Worm (Caenorhabditis elegans): ENCODE results near the gene dpy-27.
A peak's percentile ranks its signal among the peaks of the same experiment; 100 is the strongest.

dpy-27 gene

DNA sequence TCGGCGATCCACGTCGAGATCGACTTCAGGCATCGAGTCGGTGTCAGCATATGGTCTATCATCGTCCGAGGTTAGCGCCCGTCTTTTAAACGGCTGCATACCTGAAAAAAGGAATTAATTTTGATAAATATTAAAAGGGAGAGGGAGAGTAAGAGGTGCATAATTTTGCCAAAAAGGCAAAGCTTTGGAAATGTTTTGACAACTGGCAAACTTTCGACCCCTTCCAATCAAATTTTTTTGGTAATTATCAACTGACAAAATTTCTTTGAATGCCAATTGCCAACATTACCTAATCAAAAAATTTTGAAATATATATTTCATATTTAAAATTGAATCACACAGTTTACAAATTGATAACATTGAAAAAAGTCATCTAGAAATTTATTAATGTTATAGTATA lies at the start of gene dpy-27:
Gene dpy-27, minus strand, starts transcription at position 101 of the 400 bp plus-strand sequence.
- no peak for TF ChIP-seq flt-1 (GFP tag; IDR thresholded peaks at IDR 0.05)
- TF ChIP-seq med-1 (GFP tag; optimal IDR thresholded peaks at IDR 0.05; ENCODE audit: insufficient read depth): no peak
- no peak for TF ChIP-seq klf-2 (GFP tag; conservative IDR thresholded peaks at IDR 0.05)
- TF ChIP-seq ref-1 (GFP tag; conservative IDR thresholded peaks at IDR 0.05): no peak
- no peak for TF ChIP-seq ztf-23 (GFP tag; IDR thresholded peaks at IDR 0.05)
- no peak for TF ChIP-seq cog-1 (tag; optimal IDR thresholded peaks at IDR 0.05)
- no peak for TF ChIP-seq ztf-29 (GFP tag; IDR thresholded peaks at IDR 0.05)
- no peak for TF ChIP-seq tab-1 (GFP tag; IDR thresholded peaks at IDR 0.05)
- no peak for TF ChIP-seq T22C8.4 (GFP tag; IDR thresholded peaks at IDR 0.05)

DNA sequence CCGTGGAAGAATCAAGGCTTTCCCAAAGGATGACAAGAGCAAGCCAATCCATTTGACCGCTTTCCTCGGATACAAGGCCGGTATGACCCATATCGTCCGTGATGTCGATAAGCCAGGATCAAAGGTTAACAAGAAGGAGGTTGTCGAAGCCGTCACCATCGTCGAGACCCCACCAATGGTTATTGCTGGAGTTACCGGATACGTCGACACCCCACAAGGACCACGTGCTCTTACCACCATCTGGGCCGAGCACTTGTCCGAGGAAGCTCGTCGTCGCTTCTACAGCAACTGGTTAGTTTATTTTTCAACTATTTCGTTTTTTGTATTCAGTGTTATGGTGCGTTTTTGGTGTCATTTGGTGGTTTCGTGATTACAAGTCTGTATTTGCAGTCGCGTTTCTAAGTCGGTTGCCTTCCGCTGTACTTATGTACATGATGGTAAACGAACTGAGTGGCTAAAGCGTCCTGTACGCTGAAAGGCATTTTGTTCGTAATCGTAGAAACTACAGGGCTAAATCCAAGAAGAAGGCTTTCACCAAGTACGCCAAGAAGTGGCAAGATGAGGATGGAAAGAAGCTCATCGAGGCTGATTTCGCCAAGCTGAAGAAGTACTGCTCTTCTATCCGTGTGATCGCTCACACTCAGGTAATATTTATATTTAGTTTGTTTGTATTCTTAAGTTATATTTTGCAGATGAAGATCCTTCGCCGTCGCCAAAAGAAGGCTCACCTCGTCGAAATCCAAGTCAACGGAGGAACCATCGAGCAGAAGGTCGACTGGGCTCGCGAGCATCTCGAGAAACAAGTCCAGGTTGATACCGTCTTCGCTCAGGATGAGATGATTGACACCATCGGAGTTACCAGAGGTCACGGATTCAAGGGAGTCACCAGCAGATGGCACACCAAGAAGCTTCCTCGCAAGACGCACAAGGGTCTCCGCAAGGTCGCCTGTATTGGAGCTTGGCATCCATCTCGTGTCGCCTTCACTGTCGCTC lies 48.8 kb upstream of the dpy-27 start:
- no peak for TF ChIP-seq cog-1 (tag; optimal IDR thresholded peaks at IDR 0.05)
- no peak for TF ChIP-seq ref-1 (GFP tag; conservative IDR thresholded peaks at IDR 0.05)
- TF ChIP-seq med-1 (GFP tag; optimal IDR thresholded peaks at IDR 0.05; ENCODE audit: insufficient read depth): no peak
- no peak for TF ChIP-seq flt-1 (GFP tag; IDR thresholded peaks at IDR 0.05)
- TF ChIP-seq klf-2 (GFP tag; conservative IDR thresholded peaks at IDR 0.05): no peak
- TF ChIP-seq tab-1 (GFP tag; IDR thresholded peaks at IDR 0.05): no peak
- no peak for TF ChIP-seq ztf-29 (GFP tag; IDR thresholded peaks at IDR 0.05)
- no peak for TF ChIP-seq T22C8.4 (GFP tag; IDR thresholded peaks at IDR 0.05)
- TF ChIP-seq ztf-23 (GFP tag; IDR thresholded peaks at IDR 0.05): no peak

DNA sequence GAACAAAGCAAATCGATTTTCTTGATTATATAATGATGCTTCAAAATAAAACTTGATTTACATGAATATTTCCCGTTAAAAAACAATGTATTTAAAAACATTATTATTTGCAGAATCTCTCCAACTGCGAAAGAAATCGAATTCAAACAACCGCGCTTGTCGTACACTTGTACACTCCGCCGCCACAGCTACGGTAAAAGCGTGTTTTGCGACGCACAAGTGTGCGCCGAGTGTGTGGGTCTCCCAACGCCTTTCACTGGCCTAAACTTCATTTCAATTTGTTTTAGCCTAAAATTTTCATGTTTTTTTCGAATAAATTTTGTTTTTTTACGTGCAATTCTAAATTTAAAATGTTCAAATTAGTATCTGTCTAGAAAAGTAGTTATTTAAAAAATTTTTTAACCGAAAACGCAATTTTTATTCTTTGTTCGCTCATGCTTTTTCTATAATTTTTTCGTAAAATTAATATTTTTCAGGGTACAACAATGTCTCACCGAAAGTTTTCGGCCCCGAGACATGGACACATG lies 48.0 kb upstream of the dpy-27 start, which contains the start of gene rpl-3:
Gene rpl-3, plus strand, starts transcription at position 477 of the 527 bp plus-strand sequence.
- TF ChIP-seq ztf-29 (GFP tag; IDR thresholded peaks at IDR 0.05) (peak; percentile 98), ref-1 (GFP tag; conservative IDR thresholded peaks at IDR 0.05) (peak; percentile 70), med-1 (GFP tag; optimal IDR thresholded peaks at IDR 0.05; ENCODE audit: insufficient read depth) (peak; percentile 69), ztf-23 (GFP tag; IDR thresholded peaks at IDR 0.05) (peak; percentile 98), tab-1 (GFP tag; IDR thresholded peaks at IDR 0.05) (peak; percentile 88; the same call in 1 of the 2 replicates), flt-1 (GFP tag; IDR thresholded peaks at IDR 0.05) (peak; percentile 99), T22C8.4 (GFP tag; IDR thresholded peaks at IDR 0.05) (peak; percentile 96), cog-1 (tag; optimal IDR thresholded peaks at IDR 0.05) (peak; percentile 100), klf-2 (GFP tag; conservative IDR thresholded peaks at IDR 0.05) (peak; percentile 91)

DNA sequence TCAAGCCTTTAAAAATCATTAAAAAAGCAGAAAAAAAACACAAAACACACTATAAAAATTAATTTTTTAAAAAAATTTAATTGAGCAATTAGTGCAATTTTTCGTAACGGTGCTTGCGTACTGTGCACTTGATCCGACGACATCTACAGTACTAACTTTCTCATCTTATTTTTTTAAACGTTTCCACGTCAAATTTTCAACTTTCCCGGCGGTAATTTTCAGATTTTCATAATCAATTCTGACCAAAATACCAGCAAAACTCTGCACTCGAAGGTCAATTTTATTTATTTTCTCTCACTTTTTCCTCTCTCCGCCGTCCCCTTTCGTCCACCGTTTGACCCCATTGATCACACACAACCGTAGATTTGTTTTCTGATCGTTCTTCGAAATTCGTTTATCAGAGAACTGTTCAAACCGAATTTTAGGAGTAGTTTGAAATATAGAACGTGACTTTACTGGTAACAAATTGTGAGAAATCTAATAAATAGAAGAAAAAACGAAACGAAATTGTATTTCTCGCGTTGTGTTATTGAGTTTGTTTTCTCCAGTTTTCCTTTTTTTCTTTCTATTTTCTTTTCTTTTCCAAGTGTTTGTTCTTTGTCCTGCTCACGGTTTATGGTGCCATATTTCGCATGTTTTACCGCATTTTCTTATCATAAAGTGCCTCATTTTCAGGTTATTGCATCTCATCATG lies 44.5 kb upstream of the dpy-27 start, which contains the start of gene acs-19:
Gene acs-19, plus strand, starts transcription at position 676 of the 694 bp plus-strand sequence.
- TF ChIP-seq ref-1 (GFP tag; conservative IDR thresholded peaks at IDR 0.05) (no peak), ztf-23 (GFP tag; IDR thresholded peaks at IDR 0.05) (no peak), ztf-29 (GFP tag; IDR thresholded peaks at IDR 0.05) (no peak), cog-1 (tag; optimal IDR thresholded peaks at IDR 0.05) (no peak), med-1 (GFP tag; optimal IDR thresholded peaks at IDR 0.05; ENCODE audit: insufficient read depth) (no peak), klf-2 (GFP tag; conservative IDR thresholded peaks at IDR 0.05) (no peak), tab-1 (GFP tag; IDR thresholded peaks at IDR 0.05) (no peak), flt-1 (GFP tag; IDR thresholded peaks at IDR 0.05) (no peak), T22C8.4 (GFP tag; IDR thresholded peaks at IDR 0.05) (no peak)

DNA sequence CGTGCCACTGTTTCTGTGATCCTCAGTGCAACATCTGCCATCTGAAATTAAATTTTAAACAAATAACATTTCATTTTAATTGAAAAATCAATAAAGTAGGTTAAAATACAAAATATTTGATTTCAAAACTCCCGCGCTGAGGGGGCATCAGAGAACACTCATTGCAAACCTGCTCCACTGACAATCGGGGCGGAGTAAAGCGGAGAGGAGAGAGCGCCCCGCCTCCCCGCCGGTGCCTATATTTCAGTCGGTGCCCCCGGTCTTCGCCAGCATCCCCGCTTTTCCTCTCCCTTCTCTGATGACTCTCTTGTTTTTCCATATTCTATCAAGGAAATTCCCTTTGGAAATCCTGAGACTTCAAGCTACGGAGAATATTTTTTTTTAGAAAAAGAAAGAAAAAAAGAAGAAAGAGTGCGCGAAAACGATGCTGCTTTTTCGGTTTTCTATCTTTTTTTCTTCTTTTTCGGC lies 43.5 kb upstream of the dpy-27 start, which contains the start of gene brc-1:
Gene brc-1, minus strand, starts transcription at position 51 of the 468 bp plus-strand sequence.
- no peak for TF ChIP-seq klf-2 (GFP tag; conservative IDR thresholded peaks at IDR 0.05)
- no peak for TF ChIP-seq med-1 (GFP tag; optimal IDR thresholded peaks at IDR 0.05; ENCODE audit: insufficient read depth)
- TF ChIP-seq flt-1 (GFP tag; IDR thresholded peaks at IDR 0.05): peak; percentile 55; the same call in 1 of the 2 replicates
- TF ChIP-seq ref-1 (GFP tag; conservative IDR thresholded peaks at IDR 0.05): no peak
- TF ChIP-seq ztf-29 (GFP tag; IDR thresholded peaks at IDR 0.05): no peak
- peak; percentile 54; the same call in 1 of the 2 replicates for TF ChIP-seq T22C8.4 (GFP tag; IDR thresholded peaks at IDR 0.05)
- peak; percentile 71; the same call in 1 of the 2 replicates for TF ChIP-seq ztf-23 (GFP tag; IDR thresholded peaks at IDR 0.05)
- peak; percentile 42 for TF ChIP-seq cog-1 (tag; optimal IDR thresholded peaks at IDR 0.05)
- TF ChIP-seq tab-1 (GFP tag; IDR thresholded peaks at IDR 0.05): peak; percentile 29; the same call in 1 of the 2 replicates

DNA sequence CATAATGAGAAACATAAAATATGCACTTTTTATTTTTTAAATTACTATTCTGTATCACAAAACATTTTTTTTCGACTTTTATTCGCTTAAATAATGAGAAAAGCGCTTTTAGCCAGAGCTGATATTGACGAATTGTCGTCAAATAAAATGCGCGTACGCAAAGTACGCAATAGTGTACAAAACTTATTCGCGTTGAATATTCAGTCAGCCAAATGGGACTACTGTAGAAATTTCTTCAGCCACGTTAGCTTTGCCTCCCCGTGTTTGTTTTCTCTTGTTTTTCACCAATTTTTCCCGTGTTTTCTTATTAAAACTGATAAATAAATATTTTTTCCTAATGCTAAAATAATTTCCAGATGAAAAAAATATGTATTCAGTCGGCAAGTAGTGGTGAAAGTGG lies 37.5 kb upstream of the dpy-27 start:
- peak; percentile 54; the same call in 1 of the 2 replicates for TF ChIP-seq ztf-23 (GFP tag; IDR thresholded peaks at IDR 0.05)

DNA sequence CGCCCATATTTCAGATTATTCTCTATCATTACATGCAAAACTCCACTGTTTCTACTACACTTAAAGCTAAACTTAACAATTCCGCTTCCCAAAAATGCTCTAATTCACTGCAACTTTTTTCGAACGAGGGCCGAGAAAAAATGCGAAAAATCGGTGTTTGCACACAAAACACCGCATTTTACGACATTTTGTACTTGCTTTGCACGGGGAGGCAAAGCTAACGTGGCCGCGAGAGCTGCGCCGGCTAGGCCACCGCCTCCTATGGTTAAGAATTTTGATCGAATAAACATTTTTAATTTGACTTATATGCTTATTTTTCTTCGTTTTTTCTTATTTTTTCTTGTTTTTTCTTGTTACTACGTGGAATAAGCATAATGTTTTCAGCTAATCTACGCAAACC lies 35.4 kb upstream of the dpy-27 start:
- peak; percentile 72 for TF ChIP-seq flt-1 (GFP tag; IDR thresholded peaks at IDR 0.05)
- peak; percentile 85 for TF ChIP-seq ztf-23 (GFP tag; IDR thresholded peaks at IDR 0.05)
- TF ChIP-seq klf-2 (GFP tag; conservative IDR thresholded peaks at IDR 0.05): 0 out of 2 replicates have a peak, but pooled peaks have one; percentile 57

DNA sequence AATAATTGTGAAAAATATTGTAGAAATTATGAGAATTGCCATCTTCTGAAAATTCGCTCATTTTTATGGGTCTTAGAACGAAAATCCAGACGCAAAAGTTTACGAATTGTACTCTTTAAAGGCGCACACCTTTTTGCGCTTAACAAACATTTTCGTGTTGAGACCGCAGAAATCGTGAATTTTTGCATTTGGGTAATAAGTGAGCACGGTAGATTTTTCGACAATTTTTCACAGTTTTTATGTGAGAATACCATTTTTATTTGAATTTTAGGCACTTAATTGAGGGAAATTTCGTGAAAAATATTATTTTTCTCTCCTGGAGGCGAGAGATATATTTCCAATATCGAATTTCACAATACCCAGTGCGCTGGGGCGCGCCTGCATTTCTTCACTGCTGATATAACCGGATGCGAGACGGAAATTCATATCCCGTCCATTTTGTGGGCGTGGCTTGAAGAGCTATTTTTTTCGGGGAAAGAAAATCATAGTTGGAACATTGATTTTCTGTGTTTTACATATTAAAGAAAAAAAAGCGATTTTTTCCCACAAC lies 32.6 kb upstream of the dpy-27 start, which contains the start of gene cyp-25A4:
Gene cyp-25A4, minus strand, starts transcription at position 51 of the 550 bp plus-strand sequence.
- 0 out of 2 replicates have a peak, but pooled peaks have one; percentile 36 for TF ChIP-seq flt-1 (GFP tag; IDR thresholded peaks at IDR 0.05)

DNA sequence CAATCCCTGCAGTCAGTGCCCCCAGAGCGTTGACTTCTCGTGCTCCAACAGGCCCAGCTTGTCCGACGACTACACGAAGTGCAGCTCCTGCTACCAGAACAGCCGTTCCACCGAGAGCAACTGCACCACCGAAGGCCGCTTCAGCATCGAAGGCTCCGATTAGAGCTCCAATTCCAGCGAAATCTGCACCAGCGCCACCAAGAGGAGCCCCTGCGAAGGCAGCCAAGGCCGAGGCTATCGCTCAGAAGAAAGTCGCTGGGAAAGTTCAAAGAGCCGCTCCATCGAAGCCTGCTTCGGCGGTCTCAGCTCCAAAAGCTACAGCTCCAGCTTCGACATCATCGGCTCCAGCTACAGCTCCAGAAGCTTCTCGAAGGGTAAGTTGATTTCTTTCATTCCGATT lies 26.2 kb upstream of the dpy-27 start:
- TF ChIP-seq T22C8.4 (GFP tag; IDR thresholded peaks at IDR 0.05): 0 out of 2 replicates have a peak, but pooled peaks have one; percentile 13

All from whole organism, midembryonic.